Worm (Caenorhabditis elegans): Measurements from ENCODE around the gene mlc-2.

DNA sequence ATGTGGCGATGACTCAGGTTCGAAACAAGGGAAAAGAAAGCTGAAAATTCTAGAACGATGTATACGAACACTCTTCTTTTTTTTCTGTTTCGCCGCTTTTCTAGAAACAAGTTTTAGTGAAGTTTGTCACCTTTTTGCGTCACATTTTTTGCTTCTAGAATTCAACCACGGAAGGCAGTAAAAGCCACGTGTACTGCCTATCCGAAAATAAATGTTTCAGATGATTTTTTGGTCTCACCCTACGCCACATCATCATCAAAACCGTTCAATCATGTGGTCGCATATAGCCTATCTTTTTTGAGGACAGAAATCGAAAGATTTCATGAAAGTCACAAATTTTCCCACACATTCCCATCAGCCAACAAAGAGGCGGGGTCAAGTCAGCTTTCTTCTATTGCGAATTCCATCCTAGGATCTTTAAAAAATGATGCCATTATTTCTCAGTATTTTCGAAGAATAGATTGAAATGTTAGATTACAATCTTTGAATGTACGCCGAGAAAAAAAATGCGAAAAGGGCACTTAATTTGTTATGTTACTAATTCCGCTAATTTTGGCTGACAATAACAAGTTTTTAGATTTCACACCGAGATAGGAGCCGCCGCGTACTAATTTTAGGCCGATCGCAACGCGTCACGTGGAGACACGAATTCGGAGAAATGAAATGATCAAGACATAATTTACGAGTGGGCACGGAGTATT, 32.3 kb downstream of the mlc-2 start:
- TF ChIP-seq skn-1 (tag; optimal IDR thresholded peaks at IDR 0.05), result no peak
- TF ChIP-seq ceh-82 (tag; optimal IDR thresholded peaks at IDR 0.05), result no peak
- TF ChIP-seq nhr-77 (tag; optimal IDR thresholded peaks at IDR 0.05), result no peak
- TF ChIP-seq fos-1 (tag; optimal IDR thresholded peaks at IDR 0.05), result no peak
- TF ChIP-seq lin-39 (tag; optimal IDR thresholded peaks at IDR 0.05), result no peak
- TF ChIP-seq blmp-1 (tag; optimal IDR thresholded peaks at IDR 0.05; ENCODE audit: insufficient read depth), result peak; percentile 33
- TF ChIP-seq ceh-16 (tag; optimal IDR thresholded peaks at IDR 0.05), result peak; percentile 80
- TF ChIP-seq ztf-11 (tag; optimal IDR thresholded peaks at IDR 0.05), result no peak
- no peak for TF ChIP-seq snpc-4 (tag; optimal IDR thresholded peaks at IDR 0.05)
- TF ChIP-seq unc-62 (GFP tag; optimal IDR thresholded peaks at IDR 0.05), result no peak
- no peak for TF ChIP-seq lsy-2 (tag; optimal IDR thresholded peaks at IDR 0.05)
- no peak for TF ChIP-seq elt-3 (tag; optimal IDR thresholded peaks at IDR 0.05)
- no peak for TF ChIP-seq R02D3.7 (tag; optimal IDR thresholded peaks at IDR 0.05)
- TF ChIP-seq nhr-25 (tag; optimal IDR thresholded peaks at IDR 0.05), result peak; percentile 6

Data from whole organism, L2 larva.